Fruit fly (Drosophila melanogaster) whole organism, adult: Measurements from ENCODE around the gene CG12589.

ENCODE experiments used
- CG7101 ChIP-seq: fragments of 200-800 bp; sonication (Bioruptor generic); optimal IDR thresholded peaks from 2 replicates; lab custom pipeline; 2018; ENCODE audit warnings: missing biosample characterization, mild to moderate bottlenecking, missing genetic modification characterization, moderate library complexity
- Clk ChIP-seq: fragments of 200-800 bp; sonication (Bioruptor generic); optimal IDR thresholded peaks from 2 replicates; lab custom pipeline; 2017; ENCODE audit warnings: missing biosample characterization, missing genetic modification characterization
- Mnt ChIP-seq: fragments of 200-800 bp; sonication (Bioruptor generic); optimal IDR thresholded peaks from 2 replicates; lab custom pipeline; 2016; ENCODE audit warnings: missing biosample characterization, mild to moderate bottlenecking, missing genetic modification characterization
- cnc ChIP-seq, 2 experiments: fragments of >200 bp; optimal IDR thresholded peaks; 2 replicates each; lab custom pipeline; 2017
- kay ChIP-seq: fragments of 200-800 bp; sonication (Bioruptor generic); peaks from one replicate; lab custom pipeline; 2016; ENCODE audit warnings: missing biosample characterization, missing genetic modification characterization, borderline replicate concordance

DNA sequence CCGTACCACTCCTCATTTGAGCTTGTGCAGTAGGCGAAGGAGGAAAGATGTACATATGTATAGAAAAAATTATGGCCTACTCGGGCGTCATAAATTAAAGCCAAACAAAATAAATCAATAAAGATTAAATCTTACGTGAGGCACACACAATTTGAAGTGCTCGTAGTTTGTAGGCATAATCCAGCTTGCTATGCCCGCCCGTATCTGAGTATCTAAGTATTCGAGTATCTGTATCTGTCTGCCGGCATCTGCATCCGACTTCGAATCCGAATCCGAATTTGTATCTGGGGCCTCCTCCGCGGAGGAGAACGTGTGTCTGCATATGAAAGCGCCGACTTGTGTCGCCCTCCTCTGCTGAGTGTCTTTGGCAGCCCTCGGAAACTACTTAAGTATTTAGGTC, 22.4 kb downstream of the CG12589 start:
- TF ChIP-seq kay (GFP tag; lab: Kevin White, UChicago): no peak
- no peak for TF ChIP-seq Mnt
- no peak for TF ChIP-seq cnc (optimal IDR thresholded peaks at IDR 0.05; lab: Kevin White, UChicago)
- TF ChIP-seq CG7101 (tag; lab: Kevin White, UChicago): no peak
- no peak for TF ChIP-seq Clk (GFP tag; lab: Kevin White, UChicago)
